Worm (Caenorhabditis elegans) whole organism, L4/young adult: Measurements from ENCODE around the gene moma-1.

Experiments used
- W03F9.2 ChIP-seq: fragments of 150-350 bp; optimal IDR thresholded peaks from 2 replicates; lab custom pipeline; 2014; ENCODE audit warnings: missing biosample characterization, missing genetic modification characterization
- him-1 ChIP-seq: sonication (generic microtip); optimal IDR thresholded peaks from 2 replicates; lab custom pipeline; 2016; ENCODE audit warnings: missing genotype, missing genetic modification reagents, missing genetic modification characterization, missing compliant biosample characterization

DNA sequence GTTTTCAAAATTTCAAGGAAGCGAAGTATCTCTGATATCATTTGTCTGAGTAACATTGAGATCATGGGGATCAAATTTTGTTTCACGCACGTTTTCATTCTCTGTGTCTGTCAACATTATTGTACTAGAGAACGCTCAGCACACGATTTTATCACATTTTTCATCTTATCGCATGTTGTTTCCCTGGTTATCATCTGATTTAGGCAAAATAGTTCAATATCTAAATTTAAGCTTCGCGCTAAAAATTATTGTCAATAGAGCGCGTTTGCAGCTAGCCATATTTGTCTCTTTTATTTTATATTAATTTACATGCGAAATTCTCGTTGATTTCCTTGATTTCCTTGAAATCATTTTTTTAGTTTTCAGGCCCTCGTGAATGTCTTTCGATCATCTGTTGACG is 6.7 kb downstream of the moma-1 start, which contains the start of gene K02F3.2:
- TF ChIP-seq him-1 (tag; lab: Kevin White, UChicago) (no peak), W03F9.2 (no peak)
